Fruit fly (Drosophila melanogaster) whole organism, prepupa: ENCODE measurements around the gene CG34316.

Experiments
- CG11762 ChIP-seq: fragments of 200-800 bp; sonication (Bioruptor generic); optimal IDR thresholded peaks from 3 replicates; lab custom pipeline; 2016; ENCODE audit warnings: missing biosample characterization, missing genetic modification characterization; ENCODE audit not compliant: insufficient read depth
- CG11902 ChIP-seq: fragments of 200-800 bp; sonication (Bioruptor generic); optimal IDR thresholded peaks from 3 replicates; lab custom pipeline; 2016; ENCODE audit warnings: missing biosample characterization, missing genetic modification characterization
- CG1621 ChIP-seq: fragments of 200-800 bp; sonication (Bioruptor generic); optimal IDR thresholded peaks from 3 replicates; lab custom pipeline; 2018; ENCODE audit warnings: missing biosample characterization, mild to moderate bottlenecking, missing genetic modification characterization
- CG31627 ChIP-seq: fragments of 200-800 bp; sonication (Bioruptor generic); optimal IDR thresholded peaks from 3 replicates; lab custom pipeline; 2016; ENCODE audit warnings: missing biosample characterization, missing genetic modification characterization
- CG32006 ChIP-seq: fragments of 200-800 bp; sonication (Bioruptor generic); optimal IDR thresholded peaks from 3 replicates; lab custom pipeline; 2017; ENCODE audit warnings: missing biosample characterization, mild to moderate bottlenecking, missing genetic modification characterization
- CG4318 ChIP-seq: fragments of 200-800 bp; sonication (Bioruptor generic); optimal IDR thresholded peaks from 3 replicates; lab custom pipeline; 2017; ENCODE audit warnings: missing biosample characterization, mild to moderate bottlenecking, missing genetic modification characterization
- CG6792 ChIP-seq: fragments of 200-800 bp; sonication (Bioruptor generic); optimal IDR thresholded peaks from 3 replicates; lab custom pipeline; 2016; ENCODE audit warnings: missing biosample characterization, missing genetic modification characterization
- CG6808 ChIP-seq: fragments of 200-800 bp; sonication (Bioruptor generic); optimal IDR thresholded peaks from 3 replicates; lab custom pipeline; 2017; ENCODE audit warnings: missing biosample characterization, missing genetic modification characterization, mild to moderate bottlenecking, moderate library complexity, missing genetic modification reagents
- CG7368 ChIP-seq: fragments of 200-800 bp; sonication (Bioruptor generic); optimal IDR thresholded peaks from 3 replicates; lab custom pipeline; 2016; ENCODE audit warnings: missing biosample characterization, missing genetic modification characterization
- CG8319 ChIP-seq: fragments of 200-800 bp; sonication (Bioruptor generic); optimal IDR thresholded peaks from 3 replicates; lab custom pipeline; 2016; ENCODE audit warnings: missing biosample characterization, missing genetic modification characterization
- CG8632 ChIP-seq: fragments of 200-800 bp; sonication (Bioruptor generic); optimal IDR thresholded peaks from 3 replicates; lab custom pipeline; 2016; ENCODE audit warnings: missing biosample characterization, missing genetic modification characterization
- Ets21C ChIP-seq: fragments of 200-800 bp; sonication (Bioruptor generic); optimal IDR thresholded peaks from 3 replicates; lab custom pipeline; 2016; ENCODE audit warnings: missing biosample characterization, missing genetic modification characterization
- Lpt ChIP-seq: fragments of 200-800 bp; sonication (Bioruptor generic); optimal IDR thresholded peaks from 3 replicates; lab custom pipeline; 2016; ENCODE audit warnings: missing biosample characterization, missing genetic modification characterization
- Sox102F ChIP-seq: fragments of 200-800 bp; sonication (Bioruptor generic); optimal IDR thresholded peaks from 2 replicates; lab custom pipeline; 2016; ENCODE audit warnings: missing biosample characterization, mild to moderate bottlenecking, missing genetic modification characterization
- Sox14 ChIP-seq: fragments of 200-800 bp; sonication (Bioruptor generic); optimal IDR thresholded peaks from 3 replicates; lab custom pipeline; 2016; ENCODE audit warnings: missing biosample characterization, missing genetic modification characterization
- achi ChIP-seq: fragments of 200-800 bp; sonication (Bioruptor generic); optimal IDR thresholded peaks from 3 replicates; lab custom pipeline; 2016; ENCODE audit warnings: missing biosample characterization, missing genetic modification characterization
- acj6 ChIP-seq: fragments of 200-800 bp; sonication (Bioruptor generic); optimal IDR thresholded peaks from 3 replicates; lab custom pipeline; 2016; ENCODE audit warnings: missing biosample characterization, missing genetic modification characterization
- dac ChIP-seq: fragments of 200-800 bp; sonication (Bioruptor generic); optimal IDR thresholded peaks from 2 replicates; lab custom pipeline; 2017; ENCODE audit warnings: missing biosample characterization, mild to moderate bottlenecking, missing genetic modification characterization
- dsx ChIP-seq: fragments of 200-800 bp; optimal IDR thresholded peaks from 3 replicates; lab custom pipeline; 2019; ENCODE audit warnings: missing biosample characterization, mild to moderate bottlenecking, missing genetic modification characterization, moderate library complexity; ENCODE audit not compliant: poor library complexity, severe bottlenecking
- eg ChIP-seq: fragments of 200-800 bp; sonication (Bioruptor generic); IDR thresholded peaks from 3 replicates; pipeline ENCODE4 v1.3.6; 2022; ENCODE audit warnings: missing biosample characterization, missing genetic modification characterization
- esn ChIP-seq: fragments of 200-800 bp; sonication (Bioruptor generic); optimal IDR thresholded peaks from 2 replicates; lab custom pipeline; 2016; ENCODE audit warnings: missing biosample characterization, mild to moderate bottlenecking, missing genetic modification characterization, moderate library complexity
- salr ChIP-seq, 2 experiments: fragments of 200-800 bp; sonication (Bioruptor generic); optimal IDR thresholded peaks; 3 replicates each; lab custom pipeline; 2016 to 2018; ENCODE audit warnings: missing biosample characterization in 2 of 2, missing genetic modification characterization in 2 of 2, mild to moderate bottlenecking in 1 of 2
- ss ChIP-seq, 2 experiments: fragments of 200-800 bp; sonication (Bioruptor generic); optimal IDR thresholded peaks; 2 replicates in 1 of 2; 3 replicates in 1 of 2; lab custom pipeline; 2017 to 2018; ENCODE audit warnings: mild to moderate bottlenecking in 2 of 2, missing biosample characterization in 2 of 2, missing genetic modification characterization in 2 of 2, moderate library complexity in 1 of 2
- vri ChIP-seq: fragments of 200-800 bp; sonication (Bioruptor generic); optimal IDR thresholded peaks from 3 replicates; lab custom pipeline; 2016; ENCODE audit warnings: missing biosample characterization, mild to moderate bottlenecking, missing genetic modification characterization

CG34316 gene

dm6 chr3R:15280619-15281334, 50.4 kb downstream of the CG34316 start (continued):
- TF ChIP-seq Sox102F (GFP tag; lab: Kevin White, UChicago) = peak; percentile 78
- peak in 1 of 2 experiments; percentile 78 for TF ChIP-seq salr (GFP tag; optimal IDR thresholded peaks at IDR 0.05; lab: Kevin White, UChicago)
- TF ChIP-seq dsx (GFP tag; lab: Kevin White, UChicago) = peak; percentile 15
- TF ChIP-seq CG7368 (GFP tag; lab: Kevin White, UChicago) = peak; percentile 27
- peak; percentile 63 for TF ChIP-seq achi
- peak; percentile 9 for TF ChIP-seq CG11762 (GFP tag; lab: Kevin White, UChicago)
- TF ChIP-seq vri (GFP tag; lab: Kevin White, UChicago) = peak; percentile 7
- peak; percentile 57 for TF ChIP-seq Sox14
- peak; percentile 63 for TF ChIP-seq CG6792 (GFP tag; lab: Kevin White, UChicago)
- TF ChIP-seq CG8319 = peak; percentile 54
- TF ChIP-seq esn (GFP tag; lab: Kevin White, UChicago) = peak; percentile 87
- peak; percentile 17 for TF ChIP-seq CG6808 (GFP tag; lab: Kevin White, UChicago)
- peak; percentile 66 for TF ChIP-seq CG8632
- peak; percentile 33 for TF ChIP-seq CG4318
- TF ChIP-seq CG32006 (GFP tag; lab: Kevin White, UChicago) = peak; percentile 78
- TF ChIP-seq ss (GFP tag; optimal IDR thresholded peaks at IDR 0.05; lab: Kevin White, UChicago) = peak; percentile 4 to 33
- TF ChIP-seq CG11902 (GFP tag; lab: Kevin White, UChicago) = peak; percentile 39
- peak; percentile 5 for TF ChIP-seq Lpt (GFP tag; lab: Kevin White, UChicago)
- TF ChIP-seq dac (GFP tag; lab: Kevin White, UChicago) = peak; percentile 7
- TF ChIP-seq eg (GFP tag; lab: Robert Waterston, UW) = peak; percentile 33; the same call in 1 of the 3 replicates
- TF ChIP-seq CG31627 (GFP tag; lab: Kevin White, UChicago) = peak; percentile 48
- peak; percentile 78 for TF ChIP-seq acj6 (GFP tag; lab: Kevin White, UChicago)
- no peak for TF ChIP-seq CG1621 (tag; lab: Kevin White, UChicago)
- peak; percentile 52 for TF ChIP-seq Ets21C (GFP tag; lab: Kevin White, UChicago)
